Fruit fly (Drosophila melanogaster): Measurements from ENCODE around the gene CG7800.

Gene CG7800

DNA sequence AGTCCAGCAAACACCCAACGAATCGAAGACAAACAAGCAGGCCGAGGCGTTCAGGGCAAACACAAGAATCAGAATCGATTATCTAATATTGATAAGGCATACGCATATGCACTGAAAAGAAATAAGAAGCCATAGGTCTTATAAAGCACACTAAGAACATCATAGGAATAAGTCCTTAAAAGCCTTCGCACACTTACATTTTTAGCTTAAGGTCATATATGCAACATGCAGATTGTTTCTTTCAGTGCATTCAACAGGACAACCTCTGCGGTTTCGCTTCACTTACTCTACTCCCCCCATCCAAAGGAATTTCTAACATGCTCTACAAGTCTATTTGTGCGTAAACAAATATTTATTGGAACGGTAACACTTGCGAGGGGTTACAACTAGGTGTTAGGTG lies 5.2 kb upstream of the CG7800 start (continued):
- peak; percentile 30 for TF ChIP-seq CG1233 (GFP tag; optimal IDR thresholded peaks at IDR 0.05)
- TF ChIP-seq CG6272 (GFP tag; IDR thresholded peaks at IDR 0.05) = no peak
- TF ChIP-seq CG1602 (GFP tag; optimal IDR thresholded peaks at IDR 0.05) = peak; percentile 65
- TF ChIP-seq CG6791 (GFP tag; IDR thresholded peaks at IDR 0.05; ENCODE audit: partially characterized antibody) = no peak
- TF ChIP-seq gcm (GFP tag; optimal IDR thresholded peaks at IDR 0.05) = no peak
- TF ChIP-seq Ssrp (tag; optimal IDR thresholded peaks at IDR 0.05) = peak; percentile 58
- TF ChIP-seq CG13123 (GFP tag; optimal IDR thresholded peaks at IDR 0.05) = peak; percentile 24
- TF ChIP-seq zfh2 (GFP tag; optimal IDR thresholded peaks at IDR 0.05) = no peak
- TF ChIP-seq CG7745 (tag; optimal IDR thresholded peaks at IDR 0.05) = no peak
- TF ChIP-seq fd64A (GFP tag; optimal IDR thresholded peaks at IDR 0.05) = peak; percentile 48
- TF ChIP-seq CG12071 (GFP tag; optimal IDR thresholded peaks at IDR 0.05) = no peak
- TF ChIP-seq pb (GFP tag; optimal IDR thresholded peaks at IDR 0.05) = no peak
- TF ChIP-seq da (GFP tag; optimal IDR thresholded peaks at IDR 0.05) = no peak
- TF ChIP-seq sqz (GFP tag; optimal IDR thresholded peaks at IDR 0.05) = no peak
- TF ChIP-seq lab (GFP tag; optimal IDR thresholded peaks at IDR 0.05) = peak; percentile 52
- TF ChIP-seq CG9876 (GFP tag; optimal IDR thresholded peaks at IDR 0.05) = no peak
- TF ChIP-seq cato (GFP tag; optimal IDR thresholded peaks at IDR 0.05; ENCODE audit: borderline replicate concordance) = peak; percentile 40
- no peak for TF ChIP-seq sd (tag; optimal IDR thresholded peaks at IDR 0.05)
- TF ChIP-seq crp (GFP tag; optimal IDR thresholded peaks at IDR 0.05) = no peak
- TF ChIP-seq sr (GFP tag; IDR thresholded peaks at IDR 0.05) = 0 out of 3 replicates have a peak, but pooled peaks have one; percentile 12
- no peak for TF ChIP-seq CG4282 (GFP tag; optimal IDR thresholded peaks at IDR 0.05)
- no peak for TF ChIP-seq tna (GFP tag; IDR thresholded peaks at IDR 0.05; ENCODE audit: partially characterized antibody)
- no peak for TF ChIP-seq CG8290 (GFP tag; optimal IDR thresholded peaks at IDR 0.05)
- no peak for TF ChIP-seq CG8290 (tag; optimal IDR thresholded peaks at IDR 0.05)
- TF ChIP-seq CG31224 (GFP tag; IDR thresholded peaks at IDR 0.05) = no peak
- peak; percentile 45 for TF ChIP-seq onecut (GFP tag; IDR thresholded peaks at IDR 0.05)
- TF ChIP-seq wdn (GFP tag; IDR thresholded peaks at IDR 0.05) = no peak
- no peak for TF ChIP-seq CG10274 (GFP tag; optimal IDR thresholded peaks at IDR 0.05)
- no peak for TF ChIP-seq MBD-R2 (GFP tag; IDR thresholded peaks at IDR 0.05)
- TF ChIP-seq HLH54F (GFP tag; optimal IDR thresholded peaks at IDR 0.05) = peak; percentile 28
- no peak for TF ChIP-seq Dek (tag; optimal IDR thresholded peaks at IDR 0.05)
- peak; percentile 64 for TF ChIP-seq CG31441 (GFP tag; IDR thresholded peaks at IDR 0.05)
- no peak for TF ChIP-seq Dp (GFP tag; optimal IDR thresholded peaks at IDR 0.05)
- TF ChIP-seq CG10267 (tag; optimal IDR thresholded peaks at IDR 0.05) = peak; percentile 61
- TF ChIP-seq CG33213 (GFP tag; optimal IDR thresholded peaks at IDR 0.05) = peak; percentile 18
- TF ChIP-seq Hand (GFP tag; optimal IDR thresholded peaks at IDR 0.05) = no peak
- peak; percentile 50; the same call in 1 of the 2 replicates for TF ChIP-seq HLH3B (GFP tag; IDR thresholded peaks at IDR 0.05)
- no peak for TF ChIP-seq Nf-YC (tag; optimal IDR thresholded peaks at IDR 0.05)
- peak; percentile 61 for TF ChIP-seq chn (GFP tag; optimal IDR thresholded peaks at IDR 0.05)
- peak; percentile 43; the same call in 1 of the 2 replicates for TF ChIP-seq sim (GFP tag; IDR thresholded peaks at IDR 0.05)
- peak; percentile 48 for TF ChIP-seq CG6813 (GFP tag; optimal IDR thresholded peaks at IDR 0.05)
- TF ChIP-seq dimm (GFP tag; IDR thresholded peaks at IDR 0.05) = peak; percentile 36; the same call in 1 of the 2 replicates
- TF ChIP-seq CG2129 (GFP tag; IDR thresholded peaks at IDR 0.05; ENCODE audit: partially characterized antibody) = no peak
- TF ChIP-seq CG7963 (GFP tag; IDR thresholded peaks at IDR 0.05; ENCODE audit: partially characterized antibody) = no peak
- no peak for TF ChIP-seq CG3281 (GFP tag; optimal IDR thresholded peaks at IDR 0.05)
- TF ChIP-seq twi (tag; optimal IDR thresholded peaks at IDR 0.05) = peak; percentile 44
- TF ChIP-seq CG1603 (tag; optimal IDR thresholded peaks at IDR 0.05) = peak; percentile 75
- no peak for TF ChIP-seq eve (GFP tag; optimal IDR thresholded peaks at IDR 0.05)
- TF ChIP-seq ems (GFP tag; optimal IDR thresholded peaks at IDR 0.05) = peak; percentile 19
- no peak for TF ChIP-seq CG7271 (tag; optimal IDR thresholded peaks at IDR 0.05)
- TF ChIP-seq seq (GFP tag; IDR thresholded peaks at IDR 0.05) = no peak

Measured in whole organism, embryonic.